Worm (Caenorhabditis elegans) whole organism, L3 larva: ENCODE results near the gene F25G6.8.

ENCODE experiments used
- R02D3.7 ChIP-seq: fragments of 150-350 bp; optimal IDR thresholded peaks from 2 replicates; lab custom pipeline; 2014; ENCODE audit warnings: missing biosample characterization, missing genetic modification characterization
- ZK546.5 ChIP-seq: sonication (generic microtip); optimal IDR thresholded peaks from 2 replicates; lab custom pipeline; 2017; ENCODE audit warnings: missing biosample characterization, missing genetic modification characterization
- aly-2 ChIP-seq: fragments of 150-350 bp; optimal IDR thresholded peaks from 2 replicates; lab custom pipeline; 2014; ENCODE audit warnings: missing biosample characterization, missing genetic modification characterization
- ama-1 ChIP-seq: fragments of 150-350 bp; optimal IDR thresholded peaks from 2 replicates; lab custom pipeline; 2018
- ceh-16 ChIP-seq: sonication (generic microtip); optimal IDR thresholded peaks from 2 replicates; lab custom pipeline; 2017; ENCODE audit warnings: missing biosample characterization, missing genetic modification characterization
- ceh-9 ChIP-seq: sonication (generic microtip); optimal IDR thresholded peaks from 2 replicates; lab custom pipeline; 2018; ENCODE audit warnings: missing biosample characterization, missing genetic modification characterization
- daf-12 ChIP-seq: fragments of 150-350 bp; optimal IDR thresholded peaks from 2 replicates; lab custom pipeline; 2014; ENCODE audit warnings: missing biosample characterization, missing genetic modification reagents, missing genetic modification characterization
- egl-27 ChIP-seq: sonication (generic microtip); optimal IDR thresholded peaks from 4 replicates; lab custom pipeline; 2017; ENCODE audit warnings: missing biosample characterization, missing genetic modification reagents, missing genetic modification characterization
- elt-1 ChIP-seq: fragments of 150-350 bp; optimal IDR thresholded peaks from 2 replicates; lab custom pipeline; 2014; ENCODE audit warnings: missing biosample characterization, missing genetic modification characterization
- elt-2 ChIP-seq: sonication (generic microtip); optimal IDR thresholded peaks from 2 replicates; lab custom pipeline; 2016; ENCODE audit warnings: missing genetic modification reagents, mild to moderate bottlenecking, missing genetic modification characterization, missing compliant biosample characterization
- eor-1 ChIP-seq, 2 experiments: fragments of 150-350 bp; optimal IDR thresholded peaks; 2 replicates each; lab custom pipeline; 2014 to 2018; ENCODE audit warnings: missing biosample characterization in 2 of 2, missing genetic modification characterization in 2 of 2
- fkh-10 ChIP-seq: sonication (generic microtip); optimal IDR thresholded peaks from 2 replicates; lab custom pipeline; 2017; ENCODE audit warnings: missing biosample characterization, missing genetic modification reagents, missing genetic modification characterization
- fkh-2 ChIP-seq: fragments of 150-350 bp; optimal IDR thresholded peaks from 2 replicates; lab custom pipeline; 2014; ENCODE audit warnings: missing biosample characterization, missing genetic modification reagents, missing genetic modification characterization
- fos-1 ChIP-seq: fragments of 150-350 bp; optimal IDR thresholded peaks from 2 replicates; lab custom pipeline; 2014; ENCODE audit warnings: missing biosample characterization, missing genetic modification characterization
- hmg-11 ChIP-seq: sonication (generic microtip); optimal IDR thresholded peaks from 2 replicates; lab custom pipeline; 2016; ENCODE audit warnings: missing genetic modification characterization, missing compliant biosample characterization
- jun-1 ChIP-seq: fragments of 150-350 bp; optimal IDR thresholded peaks from 2 replicates; lab custom pipeline; 2014; ENCODE audit warnings: missing biosample characterization, missing genetic modification reagents, missing genetic modification characterization
- lin-15B ChIP-seq: fragments of 150-350 bp; optimal IDR thresholded peaks from 2 replicates; lab custom pipeline; 2014; ENCODE audit warnings: missing biosample characterization, missing genetic modification characterization
- lin-39 ChIP-seq: fragments of 150-350 bp; optimal IDR thresholded peaks from 2 replicates; lab custom pipeline; 2018; ENCODE audit warnings: missing biosample characterization, missing genetic modification reagents, missing genetic modification characterization
- lsy-12 ChIP-seq: sonication (generic microtip); optimal IDR thresholded peaks from 2 replicates; lab custom pipeline; 2016; ENCODE audit warnings: mild to moderate bottlenecking, missing genetic modification characterization, missing compliant biosample characterization
- mdl-1 ChIP-seq: fragments of 150-350 bp; optimal IDR thresholded peaks from 2 replicates; lab custom pipeline; 2014; ENCODE audit warnings: missing biosample characterization, missing genetic modification characterization
- mml-1 ChIP-seq: fragments of 150-350 bp; sonication (generic microtip); optimal IDR thresholded peaks from 3 replicates; lab custom pipeline; 2014; ENCODE audit warnings: missing biosample characterization, missing genetic modification characterization
- nfya-1 ChIP-seq: sonication (generic microtip); optimal IDR thresholded peaks from 2 replicates; lab custom pipeline; 2017; ENCODE audit warnings: missing genetic modification characterization, mild to moderate bottlenecking, missing compliant biosample characterization, antibody characterized with exemption, moderate library complexity; ENCODE audit not compliant: insufficient read depth
- nhr-11 ChIP-seq: fragments of 150-350 bp; optimal IDR thresholded peaks from 2 replicates; lab custom pipeline; 2014; ENCODE audit warnings: missing biosample characterization, missing genetic modification characterization
- nhr-12 ChIP-seq: fragments of 150-350 bp; optimal IDR thresholded peaks from 2 replicates; lab custom pipeline; 2014; ENCODE audit warnings: missing biosample characterization, missing genetic modification characterization
- nhr-23 ChIP-seq: fragments of 150-350 bp; optimal IDR thresholded peaks from 2 replicates; lab custom pipeline; 2014; ENCODE audit warnings: missing biosample characterization, missing genetic modification reagents, missing genetic modification characterization
- nhr-237 ChIP-seq: fragments of 150-350 bp; optimal IDR thresholded peaks from 2 replicates; lab custom pipeline; 2014; ENCODE audit warnings: missing biosample characterization, missing genetic modification characterization
- nhr-25 ChIP-seq: sonication (generic microtip); optimal IDR thresholded peaks from 2 replicates; lab custom pipeline; 2017; ENCODE audit warnings: missing biosample characterization, missing genetic modification characterization
- nhr-28 ChIP-seq: fragments of 150-350 bp; optimal IDR thresholded peaks from 2 replicates; lab custom pipeline; 2014; ENCODE audit warnings: missing biosample characterization, missing genetic modification characterization
- nhr-43 ChIP-seq: sonication (generic microtip); optimal IDR thresholded peaks from 2 replicates; lab custom pipeline; 2016; ENCODE audit warnings: mild to moderate bottlenecking, missing genetic modification characterization, missing compliant biosample characterization; ENCODE audit not compliant: poor library complexity, severe bottlenecking
- nhr-67 ChIP-seq: fragments of 150-350 bp; optimal IDR thresholded peaks from 2 replicates; lab custom pipeline; 2014; ENCODE audit warnings: missing biosample characterization, missing genetic modification characterization
- nhr-76 ChIP-seq: fragments of 150-350 bp; sonication (generic microtip); optimal IDR thresholded peaks from 5 replicates; lab custom pipeline; 2014; ENCODE audit warnings: missing biosample characterization, missing genetic modification characterization
- nhr-77 ChIP-seq: fragments of 150-350 bp; optimal IDR thresholded peaks from 2 replicates; lab custom pipeline; 2014; ENCODE audit warnings: missing biosample characterization, missing genetic modification characterization
- pha-4 ChIP-seq: fragments of 150-350 bp; optimal IDR thresholded peaks from 2 replicates; lab custom pipeline; 2014; ENCODE audit warnings: missing biosample characterization, missing genetic modification reagents, missing genetic modification characterization
- pqm-1 ChIP-seq: fragments of 150-350 bp; optimal IDR thresholded peaks from 2 replicates; lab custom pipeline; 2017; ENCODE audit warnings: missing biosample characterization, missing genetic modification characterization, inconsistent platforms
- sea-2 ChIP-seq: fragments of 150-350 bp; sonication (generic microtip); optimal IDR thresholded peaks from 4 replicates; lab custom pipeline; 2014; ENCODE audit warnings: missing biosample characterization, missing genetic modification reagents, missing genetic modification characterization
- skn-1 ChIP-seq: fragments of 150-350 bp; optimal IDR thresholded peaks from 2 replicates; lab custom pipeline; 2014; ENCODE audit warnings: missing biosample characterization, missing genetic modification characterization
- snpc-4 ChIP-seq: fragments of 150-350 bp; optimal IDR thresholded peaks from 2 replicates; lab custom pipeline; 2014; ENCODE audit warnings: missing biosample characterization, missing genetic modification characterization
- tbx-2 ChIP-seq: sonication (generic microtip); optimal IDR thresholded peaks from 2 replicates; lab custom pipeline; 2016; ENCODE audit warnings: mild to moderate bottlenecking, missing genetic modification characterization, missing compliant biosample characterization
- unc-39 ChIP-seq: sonication (generic microtip); optimal IDR thresholded peaks from 4 replicates; lab custom pipeline; 2017; ENCODE audit warnings: missing biosample characterization, missing genetic modification characterization
- zag-1 ChIP-seq: fragments of 150-350 bp; optimal IDR thresholded peaks from 2 replicates; lab custom pipeline; 2014; ENCODE audit warnings: missing biosample characterization, missing genetic modification characterization
- ztf-11 ChIP-seq: fragments of 150-350 bp; optimal IDR thresholded peaks from 2 replicates; lab custom pipeline; 2014; ENCODE audit warnings: missing biosample characterization, missing genetic modification characterization
- ztf-4 ChIP-seq: fragments of 150-350 bp; optimal IDR thresholded peaks from 2 replicates; lab custom pipeline; 2014; ENCODE audit warnings: missing biosample characterization, missing genetic modification characterization

F25G6.8 gene

ce11 chrV:8609776-8610529 is 45.0 kb upstream of the F25G6.8 start:
- TF ChIP-seq mdl-1 (tag; lab: Kevin White, UChicago) (peak; percentile 3), snpc-4 (tag; lab: Kevin White, UChicago) (peak; percentile 31), fkh-2 (tag; lab: Kevin White, UChicago) (no peak), nhr-43 (tag; lab: Kevin White, UChicago) (peak; percentile 42), ama-1 (lab: Kevin White, UChicago) (no peak), lin-39 (tag; lab: Kevin White, UChicago) (peak; percentile 65), nhr-12 (tag; lab: Kevin White, UChicago) (no peak), nfya-1 (tag; lab: Kevin White, UChicago) (peak; percentile 28), tbx-2 (tag; lab: Kevin White, UChicago) (no peak), hmg-11 (tag; lab: Kevin White, UChicago) (peak; percentile 60)

- TF ChIP-seq nfya-1 (tag; lab: Kevin White, UChicago) (no peak), zag-1 (tag; lab: Kevin White, UChicago) (no peak), eor-1 (tag; optimal IDR thresholded peaks at IDR 0.05; lab: Kevin White, UChicago) (no peak), nhr-25 (tag; lab: Kevin White, UChicago) (no peak), elt-1 (tag; lab: Kevin White, UChicago) (no peak), elt-2 (no peak), snpc-4 (tag; lab: Kevin White, UChicago) (no peak), nhr-67 (tag; lab: Kevin White, UChicago) (no peak), R02D3.7 (tag; lab: Kevin White, UChicago) (no peak), ceh-16 (tag; lab: Kevin White, UChicago) (no peak), nhr-28 (tag; lab: Kevin White, UChicago) (no peak), nhr-11 (tag; lab: Kevin White, UChicago) (no peak), unc-39 (tag; lab: Kevin White, UChicago) (no peak), fos-1 (tag; lab: Kevin White, UChicago) (no peak), daf-12 (tag; lab: Kevin White, UChicago) (no peak), nhr-77 (no peak), ztf-4 (tag; lab: Kevin White, UChicago) (no peak), sea-2 (GFP tag; lab: Kevin White, UChicago) (no peak)
Observed at ce11 chrV:8608483-8608882, 43.5 kb upstream of the F25G6.8 start.

- TF ChIP-seq nhr-25 (tag; lab: Kevin White, UChicago) (peak; percentile 89), nhr-12 (tag; lab: Kevin White, UChicago) (no peak), lsy-12 (tag; lab: Kevin White, UChicago) (no peak), nhr-23 (tag; lab: Kevin White, UChicago) (peak; percentile 67), snpc-4 (tag; lab: Kevin White, UChicago) (no peak)
- TF ChIP-seq, all 47 proteins: peak for 2
Observed at ce11 chrV:8607353-8607850, 42.4 kb upstream of the F25G6.8 start, which contains the start of gene smk-1. smk-1 (plus strand) TSS chrV:8607800.

- TF ChIP-seq ztf-11 (tag; lab: Kevin White, UChicago) (no peak), hmg-11 (tag; lab: Kevin White, UChicago) (peak; percentile 93), nhr-77 (peak; percentile 25), mml-1 (no peak), zag-1 (tag; lab: Kevin White, UChicago) (no peak), nhr-43 (tag; lab: Kevin White, UChicago) (peak; percentile 72), aly-2 (tag; lab: Kevin White, UChicago) (no peak), sea-2 (GFP tag; lab: Kevin White, UChicago) (no peak), mdl-1 (tag; lab: Kevin White, UChicago) (peak; percentile 38), nhr-76 (tag; lab: Kevin White, UChicago) (no peak), jun-1 (tag; lab: Kevin White, UChicago) (peak; percentile 95), elt-2 (peak; percentile 88), pqm-1 (tag; lab: Kevin White, UChicago) (peak; percentile 94), ztf-4 (tag; lab: Kevin White, UChicago) (no peak), fkh-2 (tag; lab: Kevin White, UChicago) (no peak), ceh-9 (tag; lab: Kevin White, UChicago) (no peak), pha-4 (tag; lab: Kevin White, UChicago) (peak; percentile 98), lin-39 (tag; lab: Kevin White, UChicago) (peak; percentile 93), lin-15B (peak; percentile 94), fkh-10 (GFP tag; lab: Kevin White, UChicago) (peak; percentile 84), nhr-237 (tag; lab: Kevin White, UChicago) (no peak), daf-12 (tag; lab: Kevin White, UChicago) (no peak), fos-1 (tag; lab: Kevin White, UChicago) (peak; percentile 94), ama-1 (lab: Kevin White, UChicago) (peak; percentile 86), ceh-16 (tag; lab: Kevin White, UChicago) (no peak), nhr-25 (tag; lab: Kevin White, UChicago) (peak; percentile 93), skn-1 (tag; lab: Kevin White, UChicago) (peak; percentile 57), nhr-67 (tag; lab: Kevin White, UChicago) (no peak), egl-27 (tag; lab: Kevin White, UChicago) (peak; percentile 89), ZK546.5 (tag; lab: Kevin White, UChicago) (no peak)
Observed at ce11 chrV:8606099-8606696, 41.2 kb upstream of the F25G6.8 start, which contains the start of gene vps-60. vps-60 (minus strand) TSS chrV:8606128.
